Fruit fly (Drosophila melanogaster) S2 (cell line): ENCODE measurements around the gene Rgl.

Source experiments
- CG8478 ChIP-seq: fragments of >200 bp; optimal IDR thresholded peaks from 2 replicates; lab custom pipeline; 2018
- CTCF ChIP-seq, 2 experiments: fragments of >200 bp; optimal IDR thresholded peaks; 2 replicates each; lab custom pipeline; 2018

- no peak for TF ChIP-seq CG8478 (lab: Kevin White, UChicago)
- TF ChIP-seq CTCF (optimal IDR thresholded peaks at IDR 0.05; lab: Kevin White, UChicago): no peak
Observed at dm6 chr3L:13863365-13863775, 61.8 kb downstream of the Rgl start.
